Worm (Caenorhabditis elegans): Measurements from ENCODE around the gene T27A1.3.

ce11 chrII:581983-582382, 46.7 kb downstream of the T27A1.3 start:
- TF ChIP-seq klf-2 (GFP tag; conservative IDR thresholded peaks at IDR 0.05) (no peak), cog-1 (tag; optimal IDR thresholded peaks at IDR 0.05) (no peak), ref-1 (GFP tag; conservative IDR thresholded peaks at IDR 0.05) (no peak)

Data from whole organism, midembryonic.